Worm (Caenorhabditis elegans) whole organism, mixed stage, embryonic: ENCODE data around the gene srv-11.

Experiments
- elt-1 ChIP-seq: sonication (generic microtip); optimal IDR thresholded peaks from 2 replicates; lab custom pipeline; 2017; ENCODE audit warnings: missing genetic modification characterization, mild to moderate bottlenecking, missing compliant biosample characterization, antibody characterized with exemption, moderate library complexity, borderline replicate concordance; ENCODE audit not compliant: insufficient read depth
- elt-3 ChIP-seq: fragments of 150-350 bp; optimal IDR thresholded peaks from 2 replicates; lab custom pipeline; 2014; ENCODE audit warnings: missing biosample characterization, missing genetic modification characterization
- lsy-2 ChIP-seq: fragments of 150-350 bp; optimal IDR thresholded peaks from 2 replicates; lab custom pipeline; 2014; ENCODE audit warnings: missing biosample characterization, missing genetic modification characterization
- mls-2 ChIP-seq: sonication (generic microtip); optimal IDR thresholded peaks from 2 replicates; lab custom pipeline; 2016; ENCODE audit warnings: mild to moderate bottlenecking, missing genetic modification characterization, moderate library complexity, missing compliant biosample characterization
- pha-4 ChIP-seq: fragments of 150-350 bp; optimal IDR thresholded peaks from 2 replicates; lab custom pipeline; 2018; ENCODE audit warnings: missing biosample characterization, missing genetic modification reagents, missing genetic modification characterization
- ztf-11 ChIP-seq: fragments of 150-350 bp; optimal IDR thresholded peaks from 2 replicates; lab custom pipeline; 2014; ENCODE audit warnings: missing biosample characterization, missing genetic modification characterization

ce11 chrIV:16257330-16257729 is 35.9 kb upstream of the srv-11 start, which contains the start of gene hlh-31:
- TF ChIP-seq ztf-11 (tag; lab: Kevin White, UChicago) (no peak), lsy-2 (no peak), pha-4 (tag; lab: Kevin White, UChicago) (no peak), mls-2 (tag; lab: Kevin White, UChicago) (no peak), elt-1 (tag; lab: Kevin White, UChicago) (no peak), elt-3 (tag; lab: Kevin White, UChicago) (no peak)
